Fruit fly (Drosophila melanogaster) whole organism, wandering third instar larva: ENCODE results near the gene CG43093.

Experiments
- Abd-B ChIP-seq: fragments of >200 bp; optimal IDR thresholded peaks from 2 replicates; lab custom pipeline; 2017; ENCODE audit warnings: missing biosample characterization, missing genetic modification characterization
- Hr78 ChIP-seq: fragments of >200 bp; optimal IDR thresholded peaks from 2 replicates; lab custom pipeline; 2017; ENCODE audit warnings: missing biosample characterization, missing genetic modification characterization
- Mio ChIP-seq: sonication (Bioruptor generic); optimal IDR thresholded peaks from 2 replicates; lab custom pipeline; 2016; ENCODE audit warnings: missing biosample characterization, missing genetic modification characterization
- Myc ChIP-seq: fragments of >200 bp; optimal IDR thresholded peaks from 2 replicates; lab custom pipeline; 2017
- Vsx2 ChIP-seq: fragments of 200-300, 225-300 bp; sonication (Bioruptor generic); optimal IDR thresholded peaks from 2 replicates; lab custom pipeline; 2018; ENCODE audit warnings: missing biosample characterization, missing genetic modification characterization; ENCODE audit not compliant: partially characterized antibody
- dsf ChIP-seq: sonication (Bioruptor generic); optimal IDR thresholded peaks from 2 replicates; lab custom pipeline; 2016; ENCODE audit warnings: missing biosample characterization, missing genetic modification characterization, borderline replicate concordance
- pan ChIP-seq: fragments of >200 bp; optimal IDR thresholded peaks from 2 replicates; lab custom pipeline; 2017
- rgr ChIP-seq: fragments of 200-800 bp; sonication (Bioruptor generic); optimal IDR thresholded peaks from 3 replicates; lab custom pipeline; 2016; ENCODE audit warnings: missing biosample characterization, mild to moderate bottlenecking, missing genetic modification characterization
- usp ChIP-seq: fragments of >200 bp; optimal IDR thresholded peaks from 2 replicates; lab custom pipeline; 2017; ENCODE audit warnings: missing biosample characterization, missing genetic modification characterization

DNA sequence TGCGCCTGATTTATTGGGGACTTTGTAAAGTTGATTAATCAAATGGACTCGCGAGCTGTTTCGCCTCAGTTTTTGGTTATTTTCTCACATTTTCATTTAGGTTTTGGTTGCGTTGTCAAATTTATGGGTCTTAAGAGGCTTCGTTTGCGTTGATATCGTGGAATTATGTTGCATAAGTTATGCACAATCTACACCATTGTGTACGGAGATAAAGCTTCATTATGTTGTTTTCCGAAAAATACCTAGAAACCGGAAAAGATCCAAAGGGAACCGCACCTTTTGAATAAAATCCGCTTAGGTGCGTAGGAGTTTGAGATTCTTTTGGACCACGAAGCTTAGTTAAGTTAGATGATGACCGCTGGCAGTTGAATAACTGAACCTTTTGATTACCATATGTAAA is 13.0 kb downstream of the CG43093 start:
- TF ChIP-seq Myc (lab: Kevin White, UChicago) = no peak
- no peak for TF ChIP-seq Hr78 (GFP tag; lab: Kevin White, UChicago)
- TF ChIP-seq Vsx2 (GFP tag; lab: Kevin White, UChicago) = no peak
- no peak for TF ChIP-seq Mio (GFP tag; lab: Kevin White, UChicago)
- TF ChIP-seq usp (GFP tag; lab: Kevin White, UChicago) = no peak
- no peak for TF ChIP-seq Abd-B (GFP tag; lab: Kevin White, UChicago)
- no peak for TF ChIP-seq pan (lab: Kevin White, UChicago)
- no peak for TF ChIP-seq dsf
- TF ChIP-seq rgr (GFP tag; lab: Kevin White, UChicago) = no peak
